Fruit fly (Drosophila melanogaster) S2 (cell line): ENCODE data around the gene sra.

Source experiments
- CG8478 ChIP-seq: fragments of >200 bp; optimal IDR thresholded peaks from 2 replicates; lab custom pipeline; 2018
- CTCF ChIP-seq, 2 experiments: fragments of >200 bp; optimal IDR thresholded peaks; 2 replicates each; lab custom pipeline; 2018

Gene sra

DNA sequence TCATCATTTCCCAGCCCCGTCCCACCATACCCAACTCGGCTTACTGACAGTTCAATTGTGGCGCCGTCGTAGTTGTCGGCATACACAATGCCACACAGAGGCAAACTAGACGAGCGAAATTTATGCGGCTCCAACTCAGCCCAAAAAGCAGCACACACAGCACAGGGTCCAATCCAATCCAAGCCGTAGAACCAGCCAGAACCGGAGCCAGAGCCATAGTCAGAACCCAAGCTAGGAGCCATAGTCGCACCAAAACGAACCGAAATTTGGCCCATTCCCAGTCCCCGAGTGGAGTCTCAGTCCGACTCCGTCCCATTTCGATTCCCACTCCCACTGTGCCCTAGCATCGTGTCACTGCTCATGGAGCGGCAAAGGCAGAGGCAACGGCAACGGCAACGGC lies 34.1 kb downstream of the sra start:
- no peak for TF ChIP-seq CTCF (optimal IDR thresholded peaks at IDR 0.05; lab: Kevin White, UChicago)
- TF ChIP-seq CG8478: no peak

DNA sequence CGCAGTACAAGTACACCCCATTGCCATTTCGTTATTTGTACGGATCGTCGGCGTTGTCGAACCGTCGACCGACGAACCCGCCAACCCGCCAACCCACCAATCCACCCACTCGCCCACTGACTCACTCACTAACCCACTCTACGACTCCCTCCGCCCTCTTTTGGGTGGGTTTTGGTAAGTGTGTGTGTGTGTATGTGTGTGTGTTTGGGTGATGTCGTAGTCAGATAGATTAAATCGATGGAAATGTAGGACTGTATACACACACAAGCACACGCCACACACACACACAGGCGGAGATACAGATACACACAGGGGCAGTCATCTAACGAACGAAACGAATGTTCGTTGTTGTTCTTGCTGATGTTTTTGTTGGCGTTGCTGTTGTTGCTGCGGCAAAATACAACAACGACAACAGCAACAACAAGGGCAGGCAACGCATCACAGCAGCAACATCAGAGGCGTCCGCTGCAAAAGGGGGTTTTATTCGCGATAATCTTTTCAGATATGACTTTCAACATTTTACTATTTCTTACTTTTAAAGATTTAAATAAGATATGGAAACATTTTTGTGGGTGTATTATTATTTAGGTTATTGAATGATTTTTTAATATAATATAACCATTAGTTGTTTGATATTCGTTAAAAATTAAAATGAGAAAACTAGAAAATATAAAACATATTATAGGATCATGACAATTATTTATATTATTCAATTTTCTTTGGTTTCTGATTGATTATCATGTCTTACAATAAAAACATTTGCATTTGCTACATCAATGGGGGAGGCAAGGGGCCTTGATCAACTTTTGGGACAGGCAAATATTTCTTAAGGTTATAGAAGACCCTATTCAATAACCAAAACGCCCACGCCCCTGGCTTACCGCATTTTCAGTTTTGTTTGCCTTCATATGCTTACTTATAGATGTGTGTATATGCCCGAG lies 34.8 kb downstream of the sra start:
- TF ChIP-seq CTCF (optimal IDR thresholded peaks at IDR 0.05; lab: Kevin White, UChicago) (no peak), CG8478 (no peak)

DNA sequence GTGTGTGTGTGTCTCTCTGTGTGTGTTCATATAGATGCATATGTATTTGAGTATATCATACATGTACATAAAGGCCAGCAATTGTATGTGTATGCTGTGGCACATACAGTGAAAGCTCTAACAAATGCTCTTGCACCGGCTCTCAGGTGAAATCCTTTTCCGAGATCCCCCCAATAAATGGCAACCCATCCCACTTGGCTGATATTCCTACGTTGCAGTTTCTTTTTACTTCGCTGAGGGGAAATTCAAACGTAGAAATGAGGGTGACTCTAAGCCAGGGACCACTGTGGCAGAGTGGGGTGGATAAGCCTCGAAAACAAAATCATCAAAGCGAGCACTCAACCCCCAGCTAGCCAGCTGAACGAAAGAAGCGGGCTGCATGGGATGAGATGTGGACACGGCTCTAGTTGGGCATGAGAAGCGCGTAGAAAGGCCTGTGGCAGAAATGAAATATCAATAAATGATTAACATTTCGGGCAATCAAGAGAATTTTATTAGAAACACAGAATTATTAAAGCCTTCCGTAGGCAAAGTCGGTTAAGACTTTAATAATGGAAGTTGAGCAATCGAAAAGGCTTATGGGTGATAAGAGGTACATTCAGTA lies 35.6 kb downstream of the sra start:
- TF ChIP-seq CG8478 (no peak), CTCF (optimal IDR thresholded peaks at IDR 0.05; lab: Kevin White, UChicago) (no peak)

DNA sequence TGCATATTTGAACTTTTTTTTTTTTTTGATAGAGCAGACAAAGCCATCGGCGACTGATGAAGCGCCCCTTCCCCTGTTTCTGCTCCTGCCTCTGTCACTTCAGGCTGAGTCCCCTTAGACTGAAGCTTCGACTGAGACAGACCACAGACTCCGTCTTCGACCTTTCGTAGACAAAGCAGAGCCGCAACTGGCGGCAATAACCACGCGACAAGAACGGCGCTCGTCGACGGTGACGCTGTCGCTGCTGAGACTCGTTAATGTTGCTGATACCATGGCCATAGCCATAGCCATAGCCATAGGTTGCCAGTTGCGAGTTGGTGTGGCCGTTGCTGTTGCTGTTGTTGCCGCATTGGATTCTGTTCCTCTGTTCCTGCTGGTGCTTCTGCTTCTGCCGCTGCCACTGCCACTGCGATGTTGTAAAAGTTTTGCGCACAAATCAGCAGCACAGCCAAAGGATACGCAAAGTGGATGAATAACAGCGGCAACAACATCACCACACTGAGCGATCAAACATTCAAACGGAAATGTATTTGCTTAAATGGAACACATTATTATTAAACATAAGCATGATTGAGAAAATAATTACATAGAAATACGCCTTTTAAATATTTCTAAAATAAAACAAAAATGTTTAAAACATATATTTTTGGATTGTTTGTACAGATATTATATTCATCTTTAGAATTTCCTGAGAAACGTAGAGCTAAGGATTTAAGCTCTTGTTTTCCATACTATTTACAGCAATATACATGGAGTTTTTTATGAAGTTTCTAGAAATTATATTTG lies 36.6 kb downstream of the sra start:
- TF ChIP-seq CG8478 (no peak), CTCF (optimal IDR thresholded peaks at IDR 0.05; lab: Kevin White, UChicago) (no peak)

DNA sequence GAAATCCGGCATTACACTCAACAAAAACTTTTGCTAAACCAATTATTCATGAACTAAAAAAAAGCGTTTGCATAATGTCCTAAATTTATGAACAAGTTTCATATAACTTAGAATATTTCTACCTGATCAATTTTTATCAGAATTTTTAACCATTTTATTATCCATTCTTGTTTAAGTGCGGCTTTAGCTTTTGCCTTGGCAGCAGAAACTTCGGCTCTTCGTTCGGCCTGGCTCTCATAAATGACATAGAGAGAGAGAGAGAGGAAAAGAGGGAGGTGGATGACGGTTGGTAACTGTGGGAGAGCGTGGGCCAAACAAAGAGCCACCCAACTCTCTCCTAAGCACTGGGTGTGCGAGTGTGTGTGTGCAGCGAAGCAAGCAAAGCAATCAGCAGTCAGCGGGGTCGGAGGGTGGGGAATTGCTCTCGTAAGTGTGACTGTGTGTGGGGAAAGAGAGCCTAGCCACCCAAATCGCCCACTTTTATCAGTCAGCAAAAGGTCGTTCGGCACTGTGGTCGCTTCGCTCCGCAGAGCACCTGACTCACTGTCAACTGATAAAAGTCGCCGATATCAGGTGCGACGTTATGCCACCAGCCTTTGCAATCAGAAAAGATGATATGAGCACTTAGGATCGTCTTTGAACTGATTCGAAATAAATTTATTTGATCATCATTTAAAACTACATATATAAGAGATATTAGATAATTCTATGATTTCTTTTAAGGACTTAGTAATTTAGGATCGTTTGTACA lies 37.8 kb downstream of the sra start:
- TF ChIP-seq CTCF (optimal IDR thresholded peaks at IDR 0.05; lab: Kevin White, UChicago): no peak
- no peak for TF ChIP-seq CG8478

DNA sequence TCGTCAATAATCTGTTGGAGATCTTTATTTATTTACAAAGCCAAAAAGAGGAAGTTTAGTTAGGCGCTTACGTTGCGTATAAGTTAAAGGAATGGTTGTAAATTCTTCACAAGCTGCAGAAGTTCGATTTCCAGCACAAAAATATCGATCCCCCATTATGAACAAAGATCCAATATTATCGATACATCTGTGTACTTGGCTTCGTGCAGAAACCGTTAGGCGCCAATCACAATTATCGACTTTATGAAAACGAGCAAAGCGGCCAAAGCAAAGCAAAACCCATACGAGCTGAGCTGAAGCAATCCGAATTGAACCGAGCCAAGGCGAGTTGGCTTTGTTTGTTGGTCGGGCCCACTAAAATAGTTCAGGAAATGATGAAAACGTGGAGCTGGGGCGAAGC lies 38.6 kb downstream of the sra start, which contains the start of gene tara:
tara (plus strand) TSS at position 301 of the 400 bp plus-strand sequence.
- TF ChIP-seq CTCF (optimal IDR thresholded peaks at IDR 0.05; lab: Kevin White, UChicago) (no peak), CG8478 (no peak)

DNA sequence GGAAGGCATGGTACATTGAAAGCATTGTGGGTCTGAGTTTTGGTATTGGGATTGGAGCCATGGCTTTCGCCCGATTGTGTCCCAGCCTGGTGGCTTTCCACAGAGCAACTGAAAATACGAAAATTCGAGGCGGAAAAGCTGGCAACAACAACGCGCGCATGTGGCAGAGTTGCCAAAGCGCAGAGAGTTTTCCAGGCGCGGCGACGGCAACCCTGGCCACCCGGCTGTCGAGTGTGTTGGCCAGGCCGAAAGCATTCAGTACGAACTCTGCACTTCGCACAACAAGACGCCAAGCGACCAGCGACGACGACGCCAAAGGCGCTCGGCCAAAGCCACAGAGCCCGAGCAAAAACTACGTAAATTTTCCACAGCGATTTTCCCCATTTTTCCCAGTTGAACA lies 39.0 kb downstream of the sra start:
- TF ChIP-seq CG8478 (no peak), CTCF (optimal IDR thresholded peaks at IDR 0.05; lab: Kevin White, UChicago) (no peak)

DNA sequence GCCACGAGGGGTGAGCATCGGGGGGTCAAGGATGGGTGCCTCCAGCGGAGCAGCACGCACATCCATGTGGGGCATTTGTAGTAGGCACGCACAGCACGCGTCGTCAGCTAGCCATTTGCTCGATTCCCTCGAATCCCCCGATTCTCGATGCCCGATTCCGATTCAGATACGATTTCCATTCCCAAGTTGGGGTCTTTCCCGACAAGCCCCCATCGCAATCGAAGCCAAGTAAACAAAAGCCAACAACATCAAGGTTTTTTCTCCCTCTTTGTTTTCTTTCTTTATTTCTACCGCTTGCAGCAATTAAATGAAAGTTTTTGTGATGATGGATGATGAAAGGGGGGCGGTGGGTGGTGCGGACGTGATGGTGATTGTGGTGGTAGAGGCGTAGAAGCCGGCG lies 40.3 kb downstream of the sra start:
- TF ChIP-seq CTCF (optimal IDR thresholded peaks at IDR 0.05; lab: Kevin White, UChicago): no peak
- TF ChIP-seq CG8478: no peak

DNA sequence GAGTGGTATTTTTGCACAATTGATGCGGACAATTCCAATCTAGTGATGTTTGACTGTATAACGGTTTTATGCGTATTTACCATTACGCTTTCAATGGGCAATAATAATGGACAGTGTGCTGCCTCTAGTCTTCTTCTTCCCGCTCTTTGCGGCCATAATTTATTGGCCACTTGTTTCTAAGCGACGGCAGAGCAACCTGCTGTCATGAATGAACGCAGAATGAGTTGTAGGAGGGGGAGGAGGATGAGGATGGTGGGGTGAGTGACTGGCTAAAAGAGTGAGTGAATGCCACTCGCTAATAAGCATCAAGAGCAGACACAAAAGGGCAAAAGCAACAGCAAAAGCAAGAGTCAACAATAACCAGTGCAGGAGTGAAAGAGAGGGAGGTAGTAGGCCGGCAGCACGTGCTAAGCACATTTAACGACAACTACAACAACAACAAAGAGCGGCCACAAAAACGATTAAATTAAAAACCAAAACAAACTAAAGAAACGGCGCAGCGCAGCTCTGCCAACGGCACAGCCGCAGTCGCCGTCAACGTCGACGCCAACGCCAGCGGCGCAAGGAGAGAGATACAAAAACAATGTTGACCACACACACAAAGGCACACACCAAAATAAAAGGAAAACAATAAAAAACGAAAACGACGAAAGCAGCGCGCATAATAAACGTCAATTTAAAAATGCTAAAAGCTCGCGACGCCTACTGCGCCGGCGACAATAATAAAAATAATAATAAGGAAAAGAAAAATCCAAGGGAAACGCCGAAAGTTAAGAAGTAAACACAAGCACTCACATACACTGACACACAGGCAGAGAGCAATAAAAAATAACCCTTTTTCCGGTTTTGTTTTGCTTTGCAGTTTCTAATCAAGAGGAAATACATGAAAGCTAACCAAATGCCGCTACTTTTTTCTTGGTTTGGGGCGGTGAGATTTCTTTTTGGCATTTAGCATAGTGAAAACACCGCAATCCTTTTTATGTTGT lies 42.2 kb downstream of the sra start:
- TF ChIP-seq CTCF (optimal IDR thresholded peaks at IDR 0.05; lab: Kevin White, UChicago) (no peak), CG8478 (peak; percentile 81)

DNA sequence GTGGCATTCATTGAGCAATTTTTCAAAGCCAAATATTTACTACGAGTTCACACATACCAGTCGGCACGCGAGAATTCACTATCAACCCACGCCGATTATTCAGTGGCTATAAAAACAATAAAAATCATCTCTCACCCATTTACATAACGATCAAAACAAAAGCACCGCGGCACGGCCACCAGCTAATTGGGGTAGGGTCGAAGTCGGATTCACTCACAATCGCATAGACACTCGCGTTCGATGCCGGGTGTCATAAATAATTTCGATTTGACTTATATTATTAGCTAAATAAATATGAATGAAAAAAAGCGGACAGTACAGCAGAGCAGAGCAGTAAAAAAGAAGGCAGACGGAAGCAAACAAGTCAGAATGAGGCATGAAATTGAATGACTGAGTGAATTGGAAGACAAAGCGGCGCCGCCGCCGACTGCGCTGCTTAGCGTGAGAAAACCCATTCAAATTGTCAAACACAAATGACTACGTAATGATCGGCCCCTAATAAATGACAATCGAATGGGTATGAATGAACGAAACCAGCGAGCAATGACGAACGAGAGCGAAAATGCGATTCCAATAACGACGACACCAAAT lies 43.4 kb downstream of the sra start:
- TF ChIP-seq CG8478 (no peak), CTCF (optimal IDR thresholded peaks at IDR 0.05; lab: Kevin White, UChicago) (no peak)

DNA sequence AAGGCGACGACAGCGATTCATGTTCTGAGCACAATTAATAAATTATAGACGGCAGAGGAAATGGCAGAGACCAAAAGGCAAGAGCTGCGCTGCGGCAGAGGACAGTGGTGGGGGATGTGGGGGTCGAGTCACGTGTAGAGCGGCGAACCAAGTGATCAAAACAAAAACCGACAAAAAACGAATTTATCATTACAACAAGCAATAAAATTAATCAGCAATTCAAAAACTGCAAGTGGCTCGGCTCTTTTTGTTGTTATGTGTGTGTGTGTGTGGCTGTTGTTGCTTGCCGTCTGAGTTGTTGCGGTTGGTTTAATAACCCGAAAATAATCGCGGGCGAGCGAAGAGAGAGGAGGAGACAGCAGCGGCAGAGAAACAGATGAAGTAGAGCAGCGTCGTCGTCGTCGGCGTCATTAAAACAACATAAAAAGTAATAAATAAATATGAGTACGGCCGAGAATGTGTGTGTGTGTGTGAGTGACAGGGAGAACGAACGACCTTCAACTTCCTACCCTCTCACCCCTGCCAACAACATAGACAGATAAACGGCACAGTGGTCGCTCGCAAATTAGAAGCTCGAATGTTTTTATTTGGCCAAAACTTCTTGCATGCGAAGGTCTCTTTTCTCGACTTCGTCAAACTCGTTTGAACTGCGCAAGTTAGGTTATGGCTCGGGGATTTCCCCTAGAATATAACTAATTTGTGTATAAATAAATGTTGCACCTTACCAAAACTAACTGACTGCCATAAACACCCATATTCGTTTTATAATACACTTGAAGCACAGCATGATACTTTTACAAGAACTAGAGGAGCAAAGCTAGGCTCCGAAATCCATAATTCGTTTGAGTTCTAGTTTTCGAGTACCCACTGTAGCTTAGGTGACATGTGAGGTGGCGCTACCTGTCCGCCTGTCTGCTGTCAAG lies 44.8 kb downstream of the sra start:
- TF ChIP-seq CTCF (optimal IDR thresholded peaks at IDR 0.05; lab: Kevin White, UChicago) (no peak), CG8478 (no peak)

DNA sequence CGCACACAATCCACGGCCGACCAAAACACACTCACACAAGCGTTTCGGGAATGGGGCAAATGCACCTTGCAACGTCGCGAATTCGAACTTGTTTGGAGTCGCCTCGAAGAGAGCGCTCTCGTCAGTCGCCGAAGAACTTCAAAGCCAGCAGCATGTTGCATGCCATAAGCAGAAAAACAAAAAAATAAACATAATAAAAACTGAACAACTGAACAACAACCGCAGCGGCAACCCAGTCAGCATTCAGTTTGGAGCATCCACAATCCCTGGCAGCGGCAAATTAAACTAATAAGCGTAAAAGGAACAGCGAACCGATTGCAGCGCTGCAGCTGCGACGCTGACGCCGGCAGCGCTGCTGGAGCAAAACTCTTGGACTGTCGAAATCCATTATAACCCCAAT lies 45.8 kb downstream of the sra start:
- TF ChIP-seq CG8478: no peak
- no peak for TF ChIP-seq CTCF (optimal IDR thresholded peaks at IDR 0.05; lab: Kevin White, UChicago)
